Worm (Caenorhabditis elegans) whole organism, L2 larva: ENCODE results near the gene stg-2.
"Not testable (repeated sequence)": the region's sequence is repeated elsewhere in the genome, so short reads cannot be mapped to it uniquely, and the experiment has no call there.

Experiments
- C34F6.9 ChIP-seq: fragments of 150-350 bp; optimal IDR thresholded peaks from 2 replicates; lab custom pipeline; 2014; ENCODE audit warnings: missing biosample characterization, missing genetic modification characterization
- F13H6.1 ChIP-seq: sonication (generic microtip); optimal IDR thresholded peaks from 2 replicates; lab custom pipeline; 2016; ENCODE audit warnings: missing genetic modification characterization, missing compliant biosample characterization
- R02D3.7 ChIP-seq: fragments of 150-350 bp; optimal IDR thresholded peaks from 2 replicates; lab custom pipeline; 2014; ENCODE audit warnings: missing biosample characterization, missing genetic modification characterization
- Y55F3AM.14 ChIP-seq: fragments of 200-800 bp; sonication (Bioruptor generic); optimal IDR thresholded peaks from 2 replicates; lab custom pipeline; 2018; ENCODE audit warnings: mild to moderate bottlenecking, missing genetic modification characterization, missing compliant biosample characterization
- ZK546.5 ChIP-seq: sonication (generic microtip); optimal IDR thresholded peaks from 2 replicates; lab custom pipeline; 2017; ENCODE audit warnings: missing biosample characterization, missing genetic modification characterization
- alr-1 ChIP-seq: fragments of 150-350 bp; optimal IDR thresholded peaks from 2 replicates; lab custom pipeline; 2014; ENCODE audit warnings: missing biosample characterization, missing genetic modification characterization
- aly-2 ChIP-seq: fragments of 150-350 bp; optimal IDR thresholded peaks from 2 replicates; lab custom pipeline; 2014; ENCODE audit warnings: missing biosample characterization, missing genetic modification characterization
- ama-1 ChIP-seq: fragments of 150-350 bp; optimal IDR thresholded peaks from 2 replicates; lab custom pipeline; 2018; ENCODE audit warnings: inconsistent platforms
- crh-2 ChIP-seq: sonication (generic microtip); optimal IDR thresholded peaks from 2 replicates; lab custom pipeline; 2017; ENCODE audit warnings: missing biosample characterization, missing genetic modification characterization
- dmd-4 ChIP-seq: sonication (generic microtip); optimal IDR thresholded peaks from 2 replicates; lab custom pipeline; 2017; ENCODE audit warnings: missing biosample characterization, missing genetic modification characterization
- egl-27 ChIP-seq: sonication (generic microtip); optimal IDR thresholded peaks from 3 replicates; lab custom pipeline; 2017; ENCODE audit warnings: missing biosample characterization, missing genetic modification reagents, missing genetic modification characterization
- elt-1 ChIP-seq: fragments of 150-350 bp; optimal IDR thresholded peaks from 2 replicates; lab custom pipeline; 2014; ENCODE audit warnings: missing biosample characterization, missing genetic modification characterization
- elt-3 ChIP-seq: sonication (generic microtip); optimal IDR thresholded peaks from 2 replicates; lab custom pipeline; 2017; ENCODE audit warnings: missing biosample characterization, missing genetic modification characterization
- fos-1 ChIP-seq: fragments of 150-350 bp; optimal IDR thresholded peaks from 2 replicates; lab custom pipeline; 2014; ENCODE audit warnings: missing biosample characterization, missing genetic modification characterization
- gmeb-1 ChIP-seq: fragments of 150-350 bp; optimal IDR thresholded peaks from 2 replicates; lab custom pipeline; 2014; ENCODE audit warnings: missing biosample characterization, missing genetic modification characterization
- lin-11 ChIP-seq: fragments of 150-350 bp; sonication (generic microtip); optimal IDR thresholded peaks from 2 replicates; lab custom pipeline; 2014; ENCODE audit warnings: missing biosample characterization, missing genetic modification characterization, inconsistent platforms, mixed read lengths
- lsy-2 ChIP-seq, 2 experiments: fragments of 150-350 bp in 1 of 2; sonication (generic microtip) in 1 of 2; optimal IDR thresholded peaks; 2 replicates each; lab custom pipeline; 2014 to 2017; ENCODE audit warnings: missing biosample characterization in 2 of 2, missing genetic modification characterization in 2 of 2
- mbf-1 ChIP-seq: sonication (generic microtip); optimal IDR thresholded peaks from 2 replicates; lab custom pipeline; 2017; ENCODE audit warnings: missing biosample characterization, missing genetic modification characterization
- mdl-1 ChIP-seq, 2 experiments: fragments of 150-350 bp in 1 of 2; sonication (generic microtip) in 1 of 2; optimal IDR thresholded peaks; 2 replicates each; lab custom pipeline; 2017; ENCODE audit warnings: missing biosample characterization in 2 of 2, missing genetic modification characterization in 2 of 2
- nhr-129 ChIP-seq: fragments of 150-350 bp; optimal IDR thresholded peaks from 2 replicates; lab custom pipeline; 2014; ENCODE audit warnings: missing biosample characterization, missing genetic modification characterization
- nhr-21 ChIP-seq: fragments of 150-350 bp; optimal IDR thresholded peaks from 2 replicates; lab custom pipeline; 2014; ENCODE audit warnings: missing biosample characterization, missing genetic modification characterization
- nhr-23 ChIP-seq: fragments of 150-350 bp; optimal IDR thresholded peaks from 2 replicates; lab custom pipeline; 2014; ENCODE audit warnings: missing biosample characterization, missing genetic modification reagents, missing genetic modification characterization
- nhr-6 ChIP-seq: fragments of 150-350 bp; optimal IDR thresholded peaks from 2 replicates; lab custom pipeline; 2014; ENCODE audit warnings: missing biosample characterization, missing genetic modification characterization
- nhr-77 ChIP-seq: fragments of 150-350 bp; optimal IDR thresholded peaks from 2 replicates; lab custom pipeline; 2014; ENCODE audit warnings: missing biosample characterization, missing genetic modification characterization
- sem-4 ChIP-seq: fragments of 150-350 bp; optimal IDR thresholded peaks from 2 replicates; lab custom pipeline; 2014; ENCODE audit warnings: missing biosample characterization, missing genetic modification reagents, missing genetic modification characterization
- skn-1 ChIP-seq: sonication (generic microtip); optimal IDR thresholded peaks from 2 replicates; lab custom pipeline; 2017; ENCODE audit warnings: missing biosample characterization, missing genetic modification characterization
- sma-9 ChIP-seq, 2 experiments: fragments of 150-350 bp in 1 of 2; sonication (generic microtip) in 1 of 2; optimal IDR thresholded peaks; 2 replicates each; lab custom pipeline; 2014 to 2016; ENCODE audit warnings: missing genetic modification characterization in 2 of 2, mild to moderate bottlenecking in 1 of 2, missing biosample characterization in 1 of 2, missing compliant biosample characterization in 1 of 2, missing genetic modification reagents in 1 of 2, moderate library complexity in 1 of 2
- snpc-4 ChIP-seq: fragments of 150-350 bp; optimal IDR thresholded peaks from 2 replicates; lab custom pipeline; 2014; ENCODE audit warnings: missing biosample characterization, missing genetic modification characterization
- unc-39 ChIP-seq: fragments of 150-350 bp; optimal IDR thresholded peaks from 2 replicates; lab custom pipeline; 2014; ENCODE audit warnings: missing biosample characterization, missing genetic modification characterization
- unc-55 ChIP-seq: fragments of 150-350 bp; sonication (generic microtip); optimal IDR thresholded peaks from 3 replicates; lab custom pipeline; 2014; ENCODE audit warnings: missing biosample characterization, missing genetic modification reagents, missing genetic modification characterization
- ztf-1 ChIP-seq: fragments of 200-800 bp; sonication (Bioruptor generic); conservative IDR thresholded peaks from 2 replicates; pipeline ENCODE4 v1.3.6; 2022; ENCODE audit warnings: missing genetic modification characterization, missing compliant biosample characterization

stg-2 gene

DNA sequence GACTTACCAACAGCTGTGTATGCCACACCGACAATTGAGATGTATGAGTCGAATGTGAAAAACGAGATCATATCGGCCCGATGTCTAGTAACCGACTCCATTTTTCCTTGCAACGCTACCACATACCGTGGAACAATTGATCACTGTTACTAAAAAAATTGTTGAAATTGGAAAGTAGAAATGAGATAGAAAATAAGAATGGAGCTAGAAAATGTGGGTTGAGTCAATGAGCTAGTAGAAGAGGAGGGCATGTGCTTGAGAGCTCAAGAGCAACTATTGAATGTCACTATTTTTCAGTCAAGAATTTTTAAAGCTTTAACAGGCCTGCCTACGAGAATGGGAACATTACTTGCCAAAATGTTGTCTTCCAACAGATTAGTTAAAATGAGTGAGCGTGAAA is 18.6 kb downstream of the stg-2 start, which contains the start of gene K01A12.3:
Gene K01A12.3, minus strand, starts transcription at position 101 of the 400 bp plus-strand sequence.
- no peak for TF ChIP-seq dmd-4 (tag; lab: Kevin White, UChicago)
- no peak for TF ChIP-seq nhr-21
- TF ChIP-seq F13H6.1 (tag; lab: Kevin White, UChicago) = no peak
- no peak for TF ChIP-seq crh-2 (tag; lab: Kevin White, UChicago)
- no peak for TF ChIP-seq nhr-23 (tag; lab: Kevin White, UChicago)
- TF ChIP-seq snpc-4 (tag; lab: Kevin White, UChicago) = no peak
- no peak for TF ChIP-seq unc-39 (tag; lab: Kevin White, UChicago)
- TF ChIP-seq mdl-1 (tag; optimal IDR thresholded peaks at IDR 0.05; lab: Kevin White, UChicago) = no peak
- TF ChIP-seq egl-27 = no peak
- TF ChIP-seq lsy-2 (tag; optimal IDR thresholded peaks at IDR 0.05; lab: Kevin White, UChicago) = no peak
- TF ChIP-seq ztf-1 (GFP tag; lab: Robert Waterston, UW) = no peak
- no peak for TF ChIP-seq C34F6.9 (tag; lab: Kevin White, UChicago)
- TF ChIP-seq sem-4 = no peak
- no peak for TF ChIP-seq alr-1 (tag; lab: Kevin White, UChicago)

DNA sequence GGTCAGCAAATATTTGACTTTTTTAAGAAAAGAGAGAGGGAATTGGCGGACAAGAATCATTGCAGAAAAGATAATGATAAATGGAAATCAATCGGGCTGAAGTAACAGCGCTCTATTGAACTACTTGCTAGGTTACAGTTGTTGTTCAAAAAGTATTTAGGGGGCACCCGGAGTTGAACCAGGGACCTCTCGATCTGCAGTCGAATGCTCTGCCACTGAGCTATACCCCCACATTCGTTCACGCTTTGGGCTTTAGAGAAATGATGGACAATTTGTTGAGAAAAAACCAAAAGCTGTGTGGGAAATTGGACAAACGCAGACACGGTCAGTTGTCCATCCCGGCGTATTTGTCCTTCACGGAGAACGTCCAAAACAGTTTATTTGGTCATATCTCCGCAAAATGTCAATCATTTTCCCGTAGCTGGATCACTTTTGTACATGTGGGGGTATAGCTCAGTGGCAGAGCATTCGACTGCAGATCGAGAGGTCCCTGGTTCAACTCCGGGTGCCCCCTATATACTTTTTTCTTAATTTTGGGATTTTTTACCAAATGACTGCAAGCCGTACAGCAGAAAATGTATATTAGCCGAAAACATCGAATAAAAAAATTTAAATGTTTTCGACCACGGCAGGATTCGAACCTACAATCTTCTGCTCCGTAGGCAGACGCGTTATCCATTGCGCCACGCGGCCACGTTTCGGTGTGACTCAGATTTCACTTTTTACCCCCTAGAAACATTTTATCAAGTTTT is 19.7 kb downstream of the stg-2 start:
- TF ChIP-seq nhr-129 (peak; percentile 24), nhr-21 (peak; percentile 22), fos-1 (tag; lab: Kevin White, UChicago) (peak; percentile 24), C34F6.9 (tag; lab: Kevin White, UChicago) (peak; percentile 24), F13H6.1 (tag; lab: Kevin White, UChicago) (peak; percentile 19), ZK546.5 (tag; lab: Kevin White, UChicago) (no peak), R02D3.7 (tag; lab: Kevin White, UChicago) (no peak), unc-55 (GFP tag; lab: Kevin White, UChicago) (peak; percentile 26), sma-9 (GFP tag; optimal IDR thresholded peaks at IDR 0.05; lab: Kevin White, UChicago) (peak; percentile 15), sma-9 (tag; optimal IDR thresholded peaks at IDR 0.05; lab: Kevin White, UChicago) (no peak)
- TF ChIP-seq, all 48 proteins: peak for 7

DNA sequence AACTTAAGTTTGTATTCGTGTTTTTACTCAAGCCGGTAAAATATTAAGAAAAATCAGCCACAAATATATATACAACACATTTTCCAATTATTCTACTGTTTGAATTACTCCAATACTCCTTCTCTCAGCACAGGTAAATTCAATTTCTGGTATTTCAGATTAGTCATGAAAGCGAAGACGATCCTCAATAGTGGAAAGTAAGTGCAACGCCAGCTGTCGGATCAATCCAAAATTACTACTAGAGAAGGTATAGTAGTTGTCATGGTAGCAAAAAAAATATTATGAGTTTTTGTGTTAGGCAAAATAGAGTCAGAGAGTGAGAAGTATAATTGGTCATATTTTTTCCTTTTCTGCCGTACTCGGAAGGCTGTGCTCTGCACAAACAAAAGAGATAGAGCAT is 30.7 kb downstream of the stg-2 start, which contains the start of gene K01A12.2:
Gene K01A12.2, plus strand, starts transcription at position 301 of the 400 bp plus-strand sequence.
- no peak for TF ChIP-seq gmeb-1 (tag; lab: Kevin White, UChicago)
- no peak for TF ChIP-seq ama-1 (lab: Kevin White, UChicago)
- no peak for TF ChIP-seq Y55F3AM.14 (GFP tag; lab: Kevin White, UChicago)
- TF ChIP-seq unc-39 (tag; lab: Kevin White, UChicago) = no peak
- no peak for TF ChIP-seq lin-11 (tag; lab: Kevin White, UChicago)
- TF ChIP-seq nhr-21 = no peak
- no peak for TF ChIP-seq mbf-1 (tag; lab: Kevin White, UChicago)
- TF ChIP-seq, all 48 proteins: peak for 0

DNA sequence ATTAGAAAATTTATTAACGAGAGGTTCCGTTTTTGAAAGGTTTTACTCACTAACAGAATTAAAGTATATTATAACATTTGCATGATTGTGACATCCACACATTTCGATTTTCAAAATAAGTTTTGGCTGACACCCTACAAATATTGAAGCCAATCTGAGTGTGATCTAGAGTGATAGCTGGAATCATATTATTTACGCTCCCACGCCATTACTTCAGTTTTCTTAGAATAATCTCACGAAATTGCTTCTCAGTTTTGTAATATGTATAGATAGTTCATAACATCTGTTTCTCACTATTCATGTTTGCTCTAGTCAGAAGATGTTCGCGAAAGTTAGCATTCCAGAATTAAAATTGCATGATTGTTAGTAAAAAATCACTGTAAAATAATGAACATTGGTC is 31.4 kb downstream of the stg-2 start:
- TF ChIP-seq nhr-6 (tag; lab: Kevin White, UChicago) (no peak), skn-1 (tag; lab: Kevin White, UChicago) (no peak), elt-1 (tag; lab: Kevin White, UChicago) (no peak), fos-1 (tag; lab: Kevin White, UChicago) (no peak), egl-27 (no peak), nhr-77 (tag; lab: Kevin White, UChicago) (no peak), unc-55 (GFP tag; lab: Kevin White, UChicago) (no peak)

DNA sequence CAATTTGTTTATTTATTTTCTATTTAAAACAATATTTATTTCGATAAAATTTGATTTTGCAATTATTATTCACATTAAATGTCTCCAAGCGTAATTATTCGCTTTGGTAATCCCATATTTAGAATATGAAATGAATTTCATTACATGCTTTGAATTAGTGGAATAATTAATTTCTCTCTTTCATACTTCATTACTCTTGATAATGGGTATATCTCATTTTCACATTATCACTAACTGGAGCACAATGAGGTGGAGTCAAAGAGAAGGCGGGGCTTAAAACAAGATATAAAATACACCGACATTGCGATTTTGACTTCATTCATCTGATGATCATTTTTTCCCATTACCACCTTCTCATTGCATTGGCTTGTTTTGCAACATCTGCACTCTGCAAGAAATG is 33.1 kb downstream of the stg-2 start, which contains the start of gene K01A12.4:
Gene K01A12.4, plus strand, starts transcription at position 301 of the 400 bp plus-strand sequence.
- TF ChIP-seq unc-55 (GFP tag; lab: Kevin White, UChicago); elt-3; aly-2 (tag; lab: Kevin White, UChicago): not testable (repeated sequence)
